Worm (Caenorhabditis elegans) whole organism, young adult: ENCODE measurements around the gene lrr-1.

Source experiments
- T07F8.4 ChIP-seq: sonication (generic microtip); optimal IDR thresholded peaks from 2 replicates; lab custom pipeline; 2016; ENCODE audit warnings: mild to moderate bottlenecking, missing genetic modification characterization, moderate library complexity, missing compliant biosample characterization
- Y95B8A.8 ChIP-seq: fragments of 200-800 bp; sonication (Bioruptor generic); IDR thresholded peaks from 2 replicates; pipeline ENCODE4 v1.3.6; 2022; ENCODE audit warnings: missing genetic modification reagents, missing genetic modification characterization, missing compliant biosample characterization
- ZK185.1 ChIP-seq: sonication (generic microtip); optimal IDR thresholded peaks from 2 replicates; lab custom pipeline; 2016; ENCODE audit warnings: mild to moderate bottlenecking, missing genetic modification characterization, missing compliant biosample characterization; ENCODE audit not compliant: poor library complexity, severe bottlenecking
- ama-1 ChIP-seq, 3 experiments: fragments of 150-350 bp in 1 of 3; sonication (generic microtip) in 2 of 3; optimal IDR thresholded peaks; 2 replicates each; lab custom pipeline; 2014 to 2018; ENCODE audit warnings: missing biosample characterization in 2 of 3, missing genetic modification characterization in 2 of 3, missing genetic modification reagents in 2 of 3
- ceh-79 ChIP-seq: sonication (generic microtip); optimal IDR thresholded peaks from 2 replicates; lab custom pipeline; 2017; ENCODE audit warnings: mild to moderate bottlenecking, missing genetic modification characterization, missing compliant biosample characterization
- dpff-1 ChIP-seq: sonication (generic microtip); optimal IDR thresholded peaks from 2 replicates; lab custom pipeline; 2017; ENCODE audit warnings: mild to moderate bottlenecking, missing genetic modification characterization, missing compliant biosample characterization
- dpl-1 ChIP-seq: fragments of 150-350 bp; optimal IDR thresholded peaks from 2 replicates; lab custom pipeline; 2014; ENCODE audit warnings: missing biosample characterization, missing genetic modification reagents, missing genetic modification characterization
- egl-18 ChIP-seq: fragments of 200-800 bp; sonication (Bioruptor generic); IDR thresholded peaks from 2 replicates; pipeline ENCODE4 v1.3.6; 2022; ENCODE audit warnings: missing genetic modification reagents, missing genetic modification characterization, missing compliant biosample characterization
- ets-4 ChIP-seq: fragments of 200-800 bp; sonication (Bioruptor generic); optimal IDR thresholded peaks from 2 replicates; lab custom pipeline; 2018; ENCODE audit warnings: mild to moderate bottlenecking, missing genetic modification characterization, missing compliant biosample characterization
- nhr-27 ChIP-seq: fragments of 200-800 bp; sonication (Bioruptor generic); optimal IDR thresholded peaks from 2 replicates; lab custom pipeline; 2018; ENCODE audit warnings: mild to moderate bottlenecking, missing genetic modification characterization, moderate library complexity, missing compliant biosample characterization
- snpc-4 ChIP-seq, 5 experiments: fragments of 150-350 bp in 1 of 5; sonication (generic microtip) in 4 of 5; optimal IDR thresholded peaks; 2 replicates each; lab custom pipeline; 2014 to 2018; ENCODE audit warnings: missing genetic modification characterization in 5 of 5, missing biosample characterization in 3 of 5, antibody characterized with exemption in 2 of 5, mild to moderate bottlenecking in 2 of 5, missing compliant biosample characterization in 2 of 5, missing genotype in 2 of 5, moderate library complexity in 2 of 5, missing genetic modification reagents in 1 of 5
- unc-130 ChIP-seq: sonication (generic microtip); optimal IDR thresholded peaks from 2 replicates; lab custom pipeline; 2016; ENCODE audit warnings: missing genetic modification reagents, missing genetic modification characterization, missing compliant biosample characterization
- ztf-25 ChIP-seq: fragments of 200-800 bp; sonication (Bioruptor generic); IDR thresholded peaks from 2 replicates; pipeline ENCODE4 v1.3.6; 2022; ENCODE audit warnings: missing genetic modification reagents, missing genetic modification characterization, missing compliant biosample characterization
- ztf-6 ChIP-seq: fragments of 200-800 bp; sonication (Bioruptor generic); IDR thresholded peaks from 2 replicates; pipeline ENCODE4 v1.3.6; 2022; ENCODE audit warnings: missing genetic modification reagents, missing genetic modification characterization, missing compliant biosample characterization

ce11 chrII:4989802-4990201 lies 46.4 kb downstream of the lrr-1 start, which contains the start of gene T27F7.12:
- TF ChIP-seq nhr-27 (tag; lab: Kevin White, UChicago): no peak
- TF ChIP-seq ets-4 (GFP tag; lab: Kevin White, UChicago): no peak
- no peak for TF ChIP-seq dpl-1
- TF ChIP-seq snpc-4 (GFP tag; optimal IDR thresholded peaks at IDR 0.05; lab: Kevin White, UChicago): no peak
- no peak for TF ChIP-seq snpc-4 (tag; optimal IDR thresholded peaks at IDR 0.05; lab: Kevin White, UChicago)
- no peak for TF ChIP-seq Y95B8A.8 (GFP tag; lab: Robert Waterston, UW)
- TF ChIP-seq ztf-6 (GFP tag; lab: Robert Waterston, UW): no peak
- no peak for TF ChIP-seq ZK185.1
- TF ChIP-seq egl-18 (GFP tag; lab: Robert Waterston, UW): no peak
- TF ChIP-seq T07F8.4: no peak
- no peak for TF ChIP-seq ztf-25 (GFP tag; lab: Robert Waterston, UW)
- no peak for TF ChIP-seq ceh-79
- no peak for TF ChIP-seq dpff-1 (tag; lab: Kevin White, UChicago)
- TF ChIP-seq ama-1 (optimal IDR thresholded peaks at IDR 0.05; lab: Kevin White, UChicago): no peak
- no peak for TF ChIP-seq ama-1 (GFP tag; optimal IDR thresholded peaks at IDR 0.05; lab: Kevin White, UChicago)
- TF ChIP-seq unc-130 (GFP tag; lab: Kevin White, UChicago): no peak
